Fruit fly (Drosophila melanogaster) Kc167 (cell line): ENCODE results near the gene Raf.

Experiments used
- Myc ChIP-seq: fragments of >200 bp; optimal IDR thresholded peaks from 2 replicates; lab custom pipeline; 2017; ENCODE audit warnings: missing external identifiers
- Sin3A ChIP-seq: fragments of >200 bp; optimal IDR thresholded peaks from 2 replicates; lab custom pipeline; 2018; ENCODE audit warnings: missing external identifiers
- h ChIP-seq: fragments of >200 bp; optimal IDR thresholded peaks from 3 replicates; lab custom pipeline; 2018; ENCODE audit warnings: missing external identifiers
- insv ChIP-seq: fragments of >200 bp; optimal IDR thresholded peaks from 3 replicates; lab custom pipeline; 2018; ENCODE audit warnings: missing external identifiers
- psq ChIP-seq: fragments of >200 bp; optimal IDR thresholded peaks from 2 replicates; lab custom pipeline; 2017; ENCODE audit warnings: missing external identifiers
- ttk ChIP-seq: sonication (Bioruptor generic); optimal IDR thresholded peaks from 2 replicates; lab custom pipeline; 2017; ENCODE audit warnings: missing external identifiers

- TF ChIP-seq insv (lab: Kevin White, UChicago) (no peak), h (lab: Kevin White, UChicago) (no peak), Sin3A (no peak), psq (no peak), ttk (lab: Kevin White, UChicago) (no peak), Myc (lab: Kevin White, UChicago) (no peak)
Measured at dm6 chrX:2352819-2353218, 57.6 kb downstream of the Raf start.
